Fruit fly (Drosophila melanogaster) whole organism, embryonic: ENCODE measurements around the gene CG13028.

Experiments used
- Asciz ChIP-seq: fragments of 200-800 bp; sonication (Bioruptor generic); optimal IDR thresholded peaks from 2 replicates; lab custom pipeline; 2017; ENCODE audit warnings: missing biosample characterization, mild to moderate bottlenecking, missing genetic modification characterization, missing genetic modification reagents
- Atf6 ChIP-seq: fragments of 200-800 bp; sonication (Bioruptor generic); IDR thresholded peaks from 2 replicates; pipeline ENCODE4 v1.3.6; 2022; ENCODE audit warnings: missing biosample characterization, missing genetic modification characterization
- CG10654 ChIP-seq: fragments of 200-800 bp; sonication (Bioruptor generic); optimal IDR thresholded peaks from 2 replicates; lab custom pipeline; 2016; ENCODE audit warnings: missing biosample characterization, missing genetic modification characterization
- CG11504 ChIP-seq: fragments of 200-800 bp; sonication (Bioruptor generic); optimal IDR thresholded peaks from 3 replicates; lab custom pipeline; 2019; ENCODE audit warnings: missing biosample characterization, mild to moderate bottlenecking, missing genetic modification characterization, moderate library complexity
- CG12155 ChIP-seq: fragments of 200-800 bp; sonication (Bioruptor generic); optimal IDR thresholded peaks from 3 replicates; lab custom pipeline; 2016; ENCODE audit warnings: missing biosample characterization, missing genetic modification characterization
- CG13624 ChIP-seq: fragments of 200-800 bp; sonication (Bioruptor generic); optimal IDR thresholded peaks from 2 replicates; lab custom pipeline; 2016; ENCODE audit warnings: missing biosample characterization, missing genetic modification characterization
- CG14710 ChIP-seq: fragments of 200-800 bp; sonication (Bioruptor generic); optimal IDR thresholded peaks from 3 replicates; lab custom pipeline; 2019; ENCODE audit warnings: missing biosample characterization, mild to moderate bottlenecking, missing genetic modification characterization, moderate library complexity
- CG16779 ChIP-seq: fragments of 200-800 bp; sonication (Bioruptor generic); IDR thresholded peaks from 2 replicates; pipeline ENCODE4 v1.3.6; 2022; ENCODE audit warnings: missing biosample characterization, missing genetic modification characterization
- CG17359 ChIP-seq: fragments of 200-800 bp; sonication (Bioruptor generic); optimal IDR thresholded peaks from 3 replicates; lab custom pipeline; 2018; ENCODE audit warnings: missing biosample characterization, mild to moderate bottlenecking, missing genetic modification characterization, moderate library complexity
- CG17568 ChIP-seq: fragments of 200-800 bp; sonication (Bioruptor generic); optimal IDR thresholded peaks from 2 replicates; lab custom pipeline; 2018; ENCODE audit warnings: missing biosample characterization, mild to moderate bottlenecking, missing genetic modification characterization, moderate library complexity
- CG1792 ChIP-seq: fragments of 200-800 bp; sonication (Bioruptor generic); optimal IDR thresholded peaks from 2 replicates; lab custom pipeline; 2016; ENCODE audit warnings: missing biosample characterization, missing genetic modification characterization
- CG1832 ChIP-seq: fragments of 200-800 bp; sonication (Bioruptor generic); optimal IDR thresholded peaks from 2 replicates; lab custom pipeline; 2017; ENCODE audit warnings: missing biosample characterization, mild to moderate bottlenecking, missing genetic modification characterization, inconsistent platforms
- CG2199 ChIP-seq: fragments of 200-800 bp; sonication (Bioruptor generic); IDR thresholded peaks from 3 replicates; pipeline ENCODE4 v1.3.6; 2022; ENCODE audit warnings: missing biosample characterization, missing genetic modification characterization
- CG2875 ChIP-seq: fragments of 200-800 bp; sonication (Bioruptor generic); optimal IDR thresholded peaks from 2 replicates; lab custom pipeline; 2017; ENCODE audit warnings: missing biosample characterization, mild to moderate bottlenecking, missing genetic modification characterization, missing genetic modification reagents
- CG30020 ChIP-seq: fragments of 200-800 bp; optimal IDR thresholded peaks from 2 replicates; lab custom pipeline; 2019; ENCODE audit warnings: missing biosample characterization, mild to moderate bottlenecking, missing genetic modification characterization, moderate library complexity
- CG6791 ChIP-seq: fragments of 200-800 bp; sonication (Bioruptor generic); IDR thresholded peaks from 3 replicates; pipeline ENCODE4 v1.3.6; 2022; ENCODE audit warnings: missing biosample characterization, missing genetic modification characterization; ENCODE audit not compliant: partially characterized antibody
- CG9876 ChIP-seq: fragments of 200-800 bp; sonication (Bioruptor generic); optimal IDR thresholded peaks from 2 replicates; lab custom pipeline; 2016; ENCODE audit warnings: missing biosample characterization, missing genetic modification characterization
- CoRest ChIP-seq: fragments of 200-800 bp; sonication (Bioruptor generic); optimal IDR thresholded peaks from 3 replicates; lab custom pipeline; 2018; ENCODE audit warnings: missing biosample characterization, mild to moderate bottlenecking, missing genetic modification characterization, moderate library complexity
- ERR ChIP-seq: fragments of 200-800 bp; sonication (Bioruptor generic); optimal IDR thresholded peaks from 2 replicates; lab custom pipeline; 2016; ENCODE audit warnings: missing biosample characterization, missing genetic modification characterization
- Elba2 ChIP-seq: fragments of 200-800 bp; sonication (Bioruptor generic); optimal IDR thresholded peaks from 3 replicates; lab custom pipeline; 2016; ENCODE audit warnings: missing biosample characterization, missing genetic modification characterization
- Ets65A ChIP-seq: fragments of 200-800 bp; sonication (Bioruptor generic); peaks from one replicate; lab custom pipeline; 2016; ENCODE audit warnings: missing biosample characterization, missing genetic modification characterization
- Ets97D ChIP-seq: fragments of 200-800 bp; sonication (Bioruptor generic); optimal IDR thresholded peaks from 3 replicates; lab custom pipeline; 2016; ENCODE audit warnings: missing biosample characterization, missing genetic modification characterization
- Hey ChIP-seq: fragments of 200-800 bp; sonication (Bioruptor generic); optimal IDR thresholded peaks from 3 replicates; lab custom pipeline; 2018; ENCODE audit warnings: missing biosample characterization, mild to moderate bottlenecking, missing genetic modification characterization
- Jarid2 ChIP-seq: fragments of 200-800 bp; sonication (Bioruptor generic); optimal IDR thresholded peaks from 3 replicates; lab custom pipeline; 2017; ENCODE audit warnings: mild to moderate bottlenecking, missing biosample characterization, missing genetic modification reagents, missing genetic modification characterization
- MBD-R2 ChIP-seq: fragments of 200-800 bp; sonication (Bioruptor generic); IDR thresholded peaks from 2 replicates; pipeline ENCODE4 v1.3.6; 2022; ENCODE audit warnings: missing biosample characterization, missing genetic modification characterization
- Max ChIP-seq: fragments of 200-800 bp; sonication (Bioruptor generic); optimal IDR thresholded peaks from 2 replicates; lab custom pipeline; 2016; ENCODE audit warnings: missing biosample characterization, mild to moderate bottlenecking, missing genetic modification characterization
- Nf-YB ChIP-seq: fragments of 200-800 bp; sonication (Bioruptor generic); optimal IDR thresholded peaks from 3 replicates; lab custom pipeline; 2019; ENCODE audit warnings: missing biosample characterization, mild to moderate bottlenecking, missing genetic modification characterization, moderate library complexity
- Rfx ChIP-seq: fragments of 200-800 bp; sonication (Bioruptor generic); IDR thresholded peaks from 2 replicates; pipeline ENCODE4 v1.3.6; 2022; ENCODE audit warnings: missing biosample characterization, missing genetic modification characterization
- Rx ChIP-seq: fragments of 200-800 bp; sonication (Bioruptor generic); IDR thresholded peaks from 2 replicates; pipeline ENCODE4 v1.3.6; 2022; ENCODE audit warnings: missing biosample characterization, missing genetic modification characterization
- bsh ChIP-seq, 2 experiments: fragments of 200-800 bp; sonication (Bioruptor generic); optimal IDR thresholded peaks; 2 replicates each; lab custom pipeline; 2017 to 2018; ENCODE audit warnings: mild to moderate bottlenecking in 2 of 2, missing biosample characterization in 2 of 2, missing genetic modification characterization in 2 of 2, moderate library complexity in 1 of 2
- btn ChIP-seq: fragments of 200-800 bp; sonication (Bioruptor generic); optimal IDR thresholded peaks from 2 replicates; lab custom pipeline; 2016; ENCODE audit warnings: missing biosample characterization, missing genetic modification characterization
- caup ChIP-seq: fragments of 200-800 bp; sonication (Bioruptor generic); optimal IDR thresholded peaks from 3 replicates; lab custom pipeline; 2017; ENCODE audit warnings: missing biosample characterization, mild to moderate bottlenecking, missing genetic modification characterization, moderate library complexity; ENCODE audit not compliant: severe bottlenecking
- corto ChIP-seq: fragments of 200-800 bp; sonication (Bioruptor generic); optimal IDR thresholded peaks from 2 replicates; lab custom pipeline; 2016; ENCODE audit warnings: missing biosample characterization, mild to moderate bottlenecking, missing genetic modification characterization, moderate library complexity
- danr ChIP-seq: fragments of 200-800 bp; sonication (Bioruptor generic); IDR thresholded peaks from 2 replicates; pipeline ENCODE4 v1.3.6; 2022; ENCODE audit warnings: missing biosample characterization, missing genetic modification characterization
- disco-r ChIP-seq: fragments of 200-800 bp; sonication (Bioruptor generic); optimal IDR thresholded peaks from 2 replicates; lab custom pipeline; 2016; ENCODE audit warnings: missing biosample characterization, missing genetic modification characterization
- emc ChIP-seq: fragments of 200-800 bp; sonication (Bioruptor generic); optimal IDR thresholded peaks from 2 replicates; lab custom pipeline; 2016; ENCODE audit warnings: missing biosample characterization, missing genetic modification characterization
- fd3F ChIP-seq: fragments of 200-800 bp; sonication (Bioruptor generic); optimal IDR thresholded peaks from 2 replicates; lab custom pipeline; 2018; ENCODE audit warnings: missing biosample characterization, mild to moderate bottlenecking, missing genetic modification characterization, moderate library complexity
- fd64A ChIP-seq: fragments of 200-800 bp; sonication (Bioruptor generic); optimal IDR thresholded peaks from 3 replicates; lab custom pipeline; 2018; ENCODE audit warnings: missing biosample characterization, mild to moderate bottlenecking, missing genetic modification characterization
- hbn ChIP-seq: fragments of 200-800 bp; sonication (Bioruptor generic); IDR thresholded peaks from 2 replicates; pipeline ENCODE4 v1.3.6; 2022; ENCODE audit warnings: missing biosample characterization, missing genetic modification characterization; ENCODE audit not compliant: partially characterized antibody
- jumu ChIP-seq: fragments of 200-800 bp; sonication (Bioruptor generic); optimal IDR thresholded peaks from 3 replicates; lab custom pipeline; 2016; ENCODE audit warnings: missing biosample characterization, missing genetic modification characterization
- psq ChIP-seq: fragments of 200-800 bp; sonication (Bioruptor generic); optimal IDR thresholded peaks from 2 replicates; lab custom pipeline; 2017; ENCODE audit warnings: missing biosample characterization, missing genetic modification characterization
- ro ChIP-seq: fragments of 200-800 bp; sonication (Bioruptor generic); IDR thresholded peaks from 2 replicates; pipeline ENCODE4 v1.3.6; 2022; ENCODE audit warnings: missing biosample characterization, missing genetic modification characterization
- sens-2 ChIP-seq: fragments of 200-800 bp; sonication (Bioruptor generic); IDR thresholded peaks from 2 replicates; pipeline ENCODE4 v1.3.6; 2022; ENCODE audit warnings: missing biosample characterization, missing genetic modification characterization
- slou ChIP-seq: fragments of 200-800 bp; sonication (Bioruptor generic); optimal IDR thresholded peaks from 3 replicates; lab custom pipeline; 2016; ENCODE audit warnings: missing biosample characterization, missing genetic modification characterization
- trh ChIP-seq: fragments of 200-800 bp; sonication (Bioruptor generic); optimal IDR thresholded peaks from 2 replicates; lab custom pipeline; 2016; ENCODE audit warnings: missing biosample characterization, missing genetic modification characterization
- ttk ChIP-seq: fragments of 200-800 bp; sonication (Bioruptor generic); IDR thresholded peaks from 2 replicates; pipeline ENCODE4 v2.1.2; 2022; ENCODE audit warnings: missing biosample characterization, missing genetic modification characterization
- wek ChIP-seq: fragments of 200-800 bp; sonication (Bioruptor generic); optimal IDR thresholded peaks from 3 replicates; lab custom pipeline; 2018; ENCODE audit warnings: missing biosample characterization, mild to moderate bottlenecking, missing genetic modification characterization, moderate library complexity
- zfh1 ChIP-seq: fragments of 200-800 bp; sonication (Bioruptor generic); IDR thresholded peaks from 3 replicates; pipeline ENCODE4 v1.3.6; 2022; ENCODE audit warnings: missing biosample characterization, missing genetic modification characterization
- zfh2 ChIP-seq: fragments of 200-800 bp; sonication (Bioruptor generic); optimal IDR thresholded peaks from 2 replicates; lab custom pipeline; 2016; ENCODE audit warnings: missing biosample characterization, missing genetic modification characterization

CG13028 gene

dm6 chr3L:16956768-16957533 is 33.9 kb downstream of the CG13028 start (continued):
- no peak for TF ChIP-seq CG16779 (GFP tag; lab: Robert Waterston, UW)
- no peak for TF ChIP-seq CG9876 (GFP tag; lab: Kevin White, UChicago)
- no peak for TF ChIP-seq sens-2 (GFP tag; lab: Robert Waterston, UW)
- TF ChIP-seq hbn (GFP tag; lab: Robert Waterston, UW) = no peak
- no peak for TF ChIP-seq emc
- no peak for TF ChIP-seq Elba2 (GFP tag; lab: Kevin White, UChicago)
- TF ChIP-seq CG17568 = peak; percentile 48
- TF ChIP-seq Rx (GFP tag; lab: Robert Waterston, UW) = 0 out of 2 replicates have a peak, but pooled peaks have one; percentile 31
- TF ChIP-seq Jarid2 (GFP tag; lab: Kevin White, UChicago) = peak; percentile 80
- no peak for TF ChIP-seq CG6791 (GFP tag; lab: Robert Waterston, UW)
- peak; percentile 63 for TF ChIP-seq CG17359 (tag; lab: Kevin White, UChicago)
- TF ChIP-seq ERR = peak; percentile 17
- TF ChIP-seq Max (GFP tag; lab: Kevin White, UChicago) = peak; percentile 17
- TF ChIP-seq CG2875 (GFP tag; lab: Kevin White, UChicago) = no peak
- peak; percentile 9; the same call in 1 of the 2 replicates for TF ChIP-seq danr (GFP tag; lab: Robert Waterston, UW)
- no peak for TF ChIP-seq wek (GFP tag; lab: Kevin White, UChicago)
- peak; percentile 51 for TF ChIP-seq fd3F (GFP tag; lab: Kevin White, UChicago)
- TF ChIP-seq Ets97D (GFP tag; lab: Kevin White, UChicago) = no peak
- TF ChIP-seq slou (GFP tag; lab: Kevin White, UChicago) = peak; percentile 24
- TF ChIP-seq CG1832 (GFP tag; lab: Kevin White, UChicago) = no peak
- no peak for TF ChIP-seq CG2199 (GFP tag; lab: Robert Waterston, UW)
- TF ChIP-seq CG1792 = no peak
- peak; percentile 4 for TF ChIP-seq psq (GFP tag; lab: Kevin White, UChicago)
- peak; percentile 86 for TF ChIP-seq CG11504 (tag; lab: Kevin White, UChicago)
- peak; percentile 2 for TF ChIP-seq disco-r
- TF ChIP-seq Rfx (GFP tag; lab: Robert Waterston, UW) = peak; percentile 69
- TF ChIP-seq btn (GFP tag; lab: Kevin White, UChicago) = no peak
- TF ChIP-seq CG14710 = peak; percentile 60
- TF ChIP-seq caup (GFP tag; lab: Kevin White, UChicago) = peak; percentile 33
- no peak for TF ChIP-seq Hey (tag; lab: Kevin White, UChicago)
- peak; percentile 86 for TF ChIP-seq Ets65A (GFP tag; lab: Kevin White, UChicago)
- TF ChIP-seq ro (GFP tag; lab: Robert Waterston, UW) = no peak
- TF ChIP-seq ttk (GFP tag; lab: Robert Waterston, UW) = no peak; the same call in 1 of the 2 replicates
- TF ChIP-seq fd64A = no peak
- peak; percentile 50 for TF ChIP-seq Nf-YB (GFP tag; lab: Kevin White, UChicago)
- peak in 1 of 2 experiments; percentile 82 for TF ChIP-seq bsh (GFP tag; optimal IDR thresholded peaks at IDR 0.05; lab: Kevin White, UChicago)
- TF ChIP-seq CoRest (tag; lab: Kevin White, UChicago) = peak; percentile 81
- TF ChIP-seq Atf6 = peak; percentile 79
- TF ChIP-seq zfh2 (GFP tag; lab: Kevin White, UChicago) = no peak
- TF ChIP-seq trh (GFP tag; lab: Kevin White, UChicago) = no peak
- no peak for TF ChIP-seq jumu (GFP tag; lab: Kevin White, UChicago)
- peak; percentile 52 for TF ChIP-seq CG12155 (GFP tag; lab: Kevin White, UChicago)
- no peak for TF ChIP-seq CG30020 (tag; lab: Kevin White, UChicago)
- peak; percentile 15 for TF ChIP-seq CG10654
- peak; percentile 69 for TF ChIP-seq Asciz
- TF ChIP-seq corto (GFP tag; lab: Kevin White, UChicago) = no peak
- peak; percentile 74 for TF ChIP-seq zfh1
- TF ChIP-seq CG13624 (GFP tag; lab: Kevin White, UChicago) = peak; percentile 42
- TF ChIP-seq MBD-R2 (GFP tag; lab: Robert Waterston, UW) = peak; percentile 32; the same call in 1 of the 2 replicates
